Worm (Caenorhabditis elegans) whole organism, late embryonic: ENCODE data around the gene ZK1236.5.

Experiments used
- C08G9.2 ChIP-seq: sonication (generic microtip); optimal IDR thresholded peaks from 2 replicates; lab custom pipeline; 2016; ENCODE audit warnings: mild to moderate bottlenecking, missing genetic modification characterization, moderate library complexity, missing compliant biosample characterization
- F13H6.1 ChIP-seq: sonication (generic microtip); optimal IDR thresholded peaks from 2 replicates; lab custom pipeline; 2016; ENCODE audit warnings: missing genetic modification characterization, missing compliant biosample characterization
- K09A11.1 ChIP-seq: sonication (generic microtip); optimal IDR thresholded peaks from 2 replicates; lab custom pipeline; 2017; ENCODE audit warnings: antibody characterized with exemption, mild to moderate bottlenecking, missing genetic modification characterization, missing compliant biosample characterization; ENCODE audit not compliant: insufficient read depth
- Y22D7AL.16 ChIP-seq: sonication (generic microtip); optimal IDR thresholded peaks from 2 replicates; lab custom pipeline; 2016; ENCODE audit warnings: missing genetic modification characterization, missing compliant biosample characterization
- ama-1 ChIP-seq: fragments of 150-350 bp; optimal IDR thresholded peaks from 2 replicates; lab custom pipeline; 2014
- ceh-18 ChIP-seq: sonication (generic microtip); optimal IDR thresholded peaks from 2 replicates; lab custom pipeline; 2016; ENCODE audit warnings: missing genetic modification characterization, missing compliant biosample characterization
- ceh-24 ChIP-seq: sonication (generic microtip); optimal IDR thresholded peaks from 2 replicates; lab custom pipeline; 2016; ENCODE audit warnings: mild to moderate bottlenecking, missing genetic modification characterization, missing compliant biosample characterization
- ceh-45 ChIP-seq: fragments of 200-800 bp; sonication (Bioruptor generic); IDR thresholded peaks from 2 replicates; pipeline ENCODE4 v1.3.6; 2022; ENCODE audit warnings: missing genetic modification reagents, missing genetic modification characterization, missing compliant biosample characterization
- ceh-6 ChIP-seq: fragments of 200-800 bp; sonication (Bioruptor generic); optimal IDR thresholded peaks from 2 replicates; lab custom pipeline; 2018; ENCODE audit warnings: mild to moderate bottlenecking, missing genetic modification characterization, missing compliant biosample characterization
- ceh-9 ChIP-seq: sonication (generic microtip); optimal IDR thresholded peaks from 2 replicates; lab custom pipeline; 2016; ENCODE audit warnings: mild to moderate bottlenecking, missing genetic modification characterization, inconsistent platforms, missing compliant biosample characterization
- che-1 ChIP-seq: sonication (generic microtip); optimal IDR thresholded peaks from 2 replicates; lab custom pipeline; 2016; ENCODE audit warnings: mild to moderate bottlenecking, missing genetic modification characterization, missing compliant biosample characterization
- dmd-4 ChIP-seq: sonication (generic microtip); optimal IDR thresholded peaks from 2 replicates; lab custom pipeline; 2016; ENCODE audit warnings: borderline replicate concordance, missing genetic modification characterization, missing compliant biosample characterization
- dve-1 ChIP-seq: sonication (generic microtip); optimal IDR thresholded peaks from 2 replicates; lab custom pipeline; 2017; ENCODE audit warnings: antibody characterized with exemption, mild to moderate bottlenecking, missing genetic modification characterization, missing compliant biosample characterization
- elt-2 ChIP-seq: sonication (generic microtip); optimal IDR thresholded peaks from 2 replicates; lab custom pipeline; 2016; ENCODE audit warnings: missing genetic modification reagents, missing genetic modification characterization, missing compliant biosample characterization
- eyg-1 ChIP-seq: sonication (generic microtip); optimal IDR thresholded peaks from 2 replicates; lab custom pipeline; 2016; ENCODE audit warnings: missing genotype, missing genetic modification characterization, missing compliant biosample characterization
- fax-1 ChIP-seq: sonication (generic microtip); optimal IDR thresholded peaks from 2 replicates; lab custom pipeline; 2016; ENCODE audit warnings: missing genotype, missing genetic modification characterization, missing compliant biosample characterization
- fkh-6 ChIP-seq: sonication (generic microtip); optimal IDR thresholded peaks from 2 replicates; lab custom pipeline; 2016; ENCODE audit warnings: missing genetic modification characterization, missing compliant biosample characterization
- gmeb-2 ChIP-seq: sonication (generic microtip); optimal IDR thresholded peaks from 2 replicates; lab custom pipeline; 2016; ENCODE audit warnings: missing genetic modification characterization, inconsistent platforms, missing compliant biosample characterization
- hlh-15 ChIP-seq: sonication (generic microtip); optimal IDR thresholded peaks from 2 replicates; lab custom pipeline; 2016; ENCODE audit warnings: missing genetic modification characterization, missing compliant biosample characterization
- hlh-30 ChIP-seq: sonication (generic microtip); optimal IDR thresholded peaks from 2 replicates; lab custom pipeline; 2017; ENCODE audit warnings: antibody characterized with exemption, missing genetic modification characterization, missing compliant biosample characterization; ENCODE audit not compliant: insufficient read depth
- hlh-6 ChIP-seq: sonication (generic microtip); optimal IDR thresholded peaks from 2 replicates; lab custom pipeline; 2016; ENCODE audit warnings: missing genotype, missing genetic modification characterization, missing compliant biosample characterization
- hlh-8 ChIP-seq: sonication (generic microtip); optimal IDR thresholded peaks from 2 replicates; lab custom pipeline; 2016; ENCODE audit warnings: missing genotype, missing genetic modification characterization, missing compliant biosample characterization
- lim-6 ChIP-seq: sonication (generic microtip); optimal IDR thresholded peaks from 2 replicates; lab custom pipeline; 2016; ENCODE audit warnings: missing genetic modification characterization, missing compliant biosample characterization
- madf-2 ChIP-seq: sonication (generic microtip); optimal IDR thresholded peaks from 2 replicates; lab custom pipeline; 2017; ENCODE audit warnings: missing genetic modification characterization, missing compliant biosample characterization
- mec-3 ChIP-seq: sonication (generic microtip); optimal IDR thresholded peaks from 2 replicates; lab custom pipeline; 2016; ENCODE audit warnings: borderline replicate concordance, missing genetic modification characterization, missing compliant biosample characterization
- nhr-11 ChIP-seq: fragments of 150-350 bp; optimal IDR thresholded peaks from 2 replicates; lab custom pipeline; 2014; ENCODE audit warnings: missing biosample characterization, missing genetic modification characterization
- nhr-232 ChIP-seq: sonication (generic microtip); optimal IDR thresholded peaks from 2 replicates; lab custom pipeline; 2016; ENCODE audit warnings: missing genetic modification characterization, missing compliant biosample characterization
- npax-4 ChIP-seq: sonication (generic microtip); optimal IDR thresholded peaks from 2 replicates; lab custom pipeline; 2016; ENCODE audit warnings: missing genetic modification characterization, missing compliant biosample characterization
- pag-3 ChIP-seq: sonication (generic microtip); optimal IDR thresholded peaks from 2 replicates; lab custom pipeline; 2016; ENCODE audit warnings: missing compliant biosample characterization, missing genetic modification characterization, borderline replicate concordance
- pax-1 ChIP-seq: fragments of 150-350 bp; optimal IDR thresholded peaks from 2 replicates; lab custom pipeline; 2014; ENCODE audit warnings: missing biosample characterization, missing genetic modification characterization
- pha-4 ChIP-seq: fragments of 150-350 bp; optimal IDR thresholded peaks from 2 replicates; lab custom pipeline; 2018; ENCODE audit warnings: missing biosample characterization, missing genetic modification reagents, missing genetic modification characterization
- pqm-1 ChIP-seq: sonication (generic microtip); optimal IDR thresholded peaks from 2 replicates; lab custom pipeline; 2016; ENCODE audit warnings: missing genetic modification characterization, missing compliant biosample characterization
- pros-1 ChIP-seq: fragments of 150-350 bp; optimal IDR thresholded peaks from 2 replicates; lab custom pipeline; 2014; ENCODE audit warnings: missing biosample characterization, missing genetic modification reagents, missing genetic modification characterization
- rnt-1 ChIP-seq: sonication (generic microtip); optimal IDR thresholded peaks from 2 replicates; lab custom pipeline; 2016; ENCODE audit warnings: missing genetic modification characterization, missing compliant biosample characterization
- sox-2 ChIP-seq: fragments of 200-800 bp; sonication (Bioruptor generic); IDR thresholded peaks from 2 replicates; pipeline ENCODE4 v1.3.6; 2022; ENCODE audit warnings: missing genetic modification reagents, missing genetic modification characterization, missing compliant biosample characterization
- sox-4 ChIP-seq: sonication (generic microtip); optimal IDR thresholded peaks from 2 replicates; lab custom pipeline; 2017; ENCODE audit warnings: mild to moderate bottlenecking, missing genetic modification characterization, inconsistent platforms, missing compliant biosample characterization
- syd-9 ChIP-seq: sonication (generic microtip); optimal IDR thresholded peaks from 2 replicates; lab custom pipeline; 2016; ENCODE audit warnings: mild to moderate bottlenecking, missing genetic modification characterization, moderate library complexity, missing compliant biosample characterization
- tbx-7 ChIP-seq: sonication (generic microtip); optimal IDR thresholded peaks from 2 replicates; lab custom pipeline; 2016; ENCODE audit warnings: missing genotype, missing genetic modification characterization, missing compliant biosample characterization
- ttx-3 ChIP-seq: sonication (generic microtip); optimal IDR thresholded peaks from 2 replicates; lab custom pipeline; 2016; ENCODE audit warnings: missing genetic modification reagents, missing genetic modification characterization, missing compliant biosample characterization
- unc-42 ChIP-seq: sonication (generic microtip); optimal IDR thresholded peaks from 2 replicates; lab custom pipeline; 2016; ENCODE audit warnings: missing genotype, missing genetic modification characterization, missing compliant biosample characterization
- unc-86 ChIP-seq: sonication (generic microtip); optimal IDR thresholded peaks from 2 replicates; lab custom pipeline; 2016; ENCODE audit warnings: missing genetic modification characterization, missing compliant biosample characterization
- zip-5 ChIP-seq: sonication (generic microtip); optimal IDR thresholded peaks from 2 replicates; lab custom pipeline; 2016; ENCODE audit warnings: missing genetic modification characterization, missing compliant biosample characterization
- ztf-16 ChIP-seq: sonication (generic microtip); optimal IDR thresholded peaks from 2 replicates; lab custom pipeline; 2017; ENCODE audit warnings: missing genetic modification characterization, missing compliant biosample characterization

ZK1236.5 gene

ce11 chrIII:8457605-8458004, 25.6 kb upstream of the ZK1236.5 start:
- TF ChIP-seq hlh-30 (tag; lab: Kevin White, UChicago), result no peak
- no peak for TF ChIP-seq pag-3 (tag; lab: Kevin White, UChicago)
- TF ChIP-seq unc-42 (tag; lab: Kevin White, UChicago), result no peak
- no peak for TF ChIP-seq K09A11.1 (tag; lab: Kevin White, UChicago)
- no peak for TF ChIP-seq ztf-16
- TF ChIP-seq ceh-45 (GFP tag; lab: Robert Waterston, UW), result no peak
- TF ChIP-seq madf-2 (tag; lab: Kevin White, UChicago), result no peak
- TF ChIP-seq npax-4 (tag; lab: Kevin White, UChicago), result no peak
- TF ChIP-seq lim-6 (tag; lab: Kevin White, UChicago), result no peak
- TF ChIP-seq ama-1 (lab: Kevin White, UChicago), result no peak
- TF ChIP-seq nhr-11, result no peak
- TF ChIP-seq tbx-7 (tag; lab: Kevin White, UChicago), result no peak

- TF ChIP-seq eyg-1 (no peak), rnt-1 (no peak), pros-1 (tag; lab: Kevin White, UChicago) (no peak), zip-5 (tag; lab: Kevin White, UChicago) (no peak), hlh-6 (tag; lab: Kevin White, UChicago) (no peak), tbx-7 (tag; lab: Kevin White, UChicago) (no peak), ttx-3 (tag; lab: Kevin White, UChicago) (no peak), pqm-1 (tag; lab: Kevin White, UChicago) (no peak), gmeb-2 (tag; lab: Kevin White, UChicago) (no peak), che-1 (tag; lab: Kevin White, UChicago) (no peak), sox-4 (tag; lab: Kevin White, UChicago) (no peak), nhr-11 (no peak), nhr-232 (tag; lab: Kevin White, UChicago) (no peak), ceh-24 (tag; lab: Kevin White, UChicago) (no peak), npax-4 (tag; lab: Kevin White, UChicago) (no peak), sox-2 (no peak), ceh-18 (no peak), fax-1 (tag; lab: Kevin White, UChicago) (no peak)
These were observed 19.2 kb upstream of the ZK1236.5 start for ce11 chrIII:8451181-8451580.

ce11 chrIII:8450494-8450893, 18.5 kb upstream of the ZK1236.5 start:
- TF ChIP-seq ztf-16, result no peak
- TF ChIP-seq tbx-7 (tag; lab: Kevin White, UChicago), result no peak
- no peak for TF ChIP-seq F13H6.1 (tag; lab: Kevin White, UChicago)
- TF ChIP-seq ceh-6 (GFP tag; lab: Kevin White, UChicago), result no peak
- TF ChIP-seq unc-86 (tag; lab: Kevin White, UChicago), result no peak
- TF ChIP-seq npax-4 (tag; lab: Kevin White, UChicago), result no peak
- no peak for TF ChIP-seq ceh-9
- TF ChIP-seq C08G9.2 (tag; lab: Kevin White, UChicago), result no peak
- TF ChIP-seq sox-4 (tag; lab: Kevin White, UChicago), result no peak
- TF ChIP-seq sox-2, result no peak
- no peak for TF ChIP-seq ceh-45 (GFP tag; lab: Robert Waterston, UW)
- no peak for TF ChIP-seq pag-3 (tag; lab: Kevin White, UChicago)
- TF ChIP-seq, all 69 proteins: peak for 0

ce11 chrIII:8449160-8449807, 17.3 kb upstream of the ZK1236.5 start, which contains the start of gene mrpl-32:
mrpl-32 (plus strand) TSS chrIII:8449757.
- no peak for TF ChIP-seq ztf-16

- TF ChIP-seq syd-9 (tag; lab: Kevin White, UChicago) (peak; percentile 47), lim-6 (tag; lab: Kevin White, UChicago) (no peak), mec-3 (no peak), Y22D7AL.16 (no peak), sox-2 (no peak; the same call in 1 of the 2 replicates), pax-1 (tag; lab: Kevin White, UChicago) (peak; percentile 97), sox-4 (tag; lab: Kevin White, UChicago) (peak; percentile 28), pros-1 (tag; lab: Kevin White, UChicago) (no peak), hlh-15 (tag; lab: Kevin White, UChicago) (no peak), dmd-4 (tag; lab: Kevin White, UChicago) (no peak), dve-1 (tag; lab: Kevin White, UChicago) (peak; percentile 72), C08G9.2 (tag; lab: Kevin White, UChicago) (no peak), pha-4 (no peak), gmeb-2 (tag; lab: Kevin White, UChicago) (no peak), fkh-6 (tag; lab: Kevin White, UChicago) (no peak), elt-2 (tag; lab: Kevin White, UChicago) (peak; percentile 34), hlh-8 (tag; lab: Kevin White, UChicago) (peak; percentile 8)
These were observed 15.0 kb upstream of the ZK1236.5 start, which contains the start of gene rpn-3 for ce11 chrIII:8446940-8447403. rpn-3 (plus strand) TSS chrIII:8447353.
